Worm (Caenorhabditis elegans) whole organism, mixed stage, embryonic: ENCODE data around the gene his-63.

ENCODE experiments used
- elt-1 ChIP-seq: sonication (generic microtip); optimal IDR thresholded peaks from 2 replicates; lab custom pipeline; 2017; ENCODE audit warnings: missing genetic modification characterization, mild to moderate bottlenecking, missing compliant biosample characterization, antibody characterized with exemption, moderate library complexity, borderline replicate concordance; ENCODE audit not compliant: insufficient read depth
- ham-2 ChIP-seq: fragments of 200-800 bp; sonication (Bioruptor generic); optimal IDR thresholded peaks from 2 replicates; lab custom pipeline; 2018; ENCODE audit warnings: mild to moderate bottlenecking, missing genetic modification characterization, missing compliant biosample characterization
- nhr-28 ChIP-seq: fragments of 150-350 bp; optimal IDR thresholded peaks from 2 replicates; lab custom pipeline; 2014; ENCODE audit warnings: missing biosample characterization, missing genetic modification characterization
- sptf-1 ChIP-seq: sonication (generic microtip); optimal IDR thresholded peaks from 2 replicates; lab custom pipeline; 2017; ENCODE audit warnings: mild to moderate bottlenecking, missing genetic modification characterization, moderate library complexity, missing compliant biosample characterization

ce11 chrIV:11379254-11379653 is 27.4 kb downstream of the his-63 start, which contains the start of gene fbxb-76:
- TF ChIP-seq sptf-1 (tag; lab: Kevin White, UChicago), result no peak
- TF ChIP-seq elt-1, result no peak
- no peak for TF ChIP-seq nhr-28 (tag; lab: Kevin White, UChicago)
- TF ChIP-seq ham-2 (GFP tag; lab: Kevin White, UChicago), result no peak
